Worm (Caenorhabditis elegans) whole organism, L4 larva: ENCODE data around the gene asps-1.

Experiments
- Y48G9A.11 ChIP-seq: fragments of 200-800 bp; sonication (Bioruptor generic); IDR thresholded peaks from 2 replicates; pipeline ENCODE4 v1.3.6; 2022; ENCODE audit warnings: missing genetic modification reagents, missing genetic modification characterization, missing compliant biosample characterization
- ama-1 ChIP-seq: fragments of 150-350 bp; optimal IDR thresholded peaks from 2 replicates; lab custom pipeline; 2014; ENCODE audit warnings: inconsistent platforms, mixed read lengths
- fkh-10 ChIP-seq: fragments of 150-350 bp; optimal IDR thresholded peaks from 2 replicates; lab custom pipeline; 2014; ENCODE audit warnings: missing biosample characterization, missing genetic modification reagents, missing genetic modification characterization
- hlh-30 ChIP-seq: sonication (generic microtip); optimal IDR thresholded peaks from 2 replicates; lab custom pipeline; 2017; ENCODE audit warnings: antibody characterized with exemption, mild to moderate bottlenecking, missing genetic modification characterization, missing compliant biosample characterization; ENCODE audit not compliant: insufficient read depth
- lin-1 ChIP-seq: fragments of 200-800 bp; sonication (Bioruptor generic); IDR thresholded peaks from 2 replicates; pipeline ENCODE4 v1.3.6; 2022; ENCODE audit warnings: missing genetic modification reagents, missing genetic modification characterization, missing compliant biosample characterization
- lir-3 ChIP-seq: sonication (generic microtip); optimal IDR thresholded peaks from 2 replicates; lab custom pipeline; 2016; ENCODE audit warnings: mild to moderate bottlenecking, missing genetic modification characterization, missing compliant biosample characterization
- lsy-2 ChIP-seq, 2 experiments: fragments of 150-350 bp in 1 of 2; sonication (generic microtip) in 1 of 2; optimal IDR thresholded peaks; 2 replicates each; lab custom pipeline; 2014 to 2017; ENCODE audit warnings: missing biosample characterization in 2 of 2, missing genetic modification characterization in 2 of 2
- madf-9 ChIP-seq: fragments of 200-800 bp; sonication (Bioruptor generic); conservative IDR thresholded peaks from 2 replicates; pipeline ENCODE4 v1.3.6; 2022; ENCODE audit warnings: missing genetic modification reagents, missing genetic modification characterization, missing compliant biosample characterization
- mep-1 ChIP-seq: fragments of 150-350 bp; sonication (generic microtip); optimal IDR thresholded peaks from 3 replicates; lab custom pipeline; 2014; ENCODE audit warnings: missing biosample characterization, missing genetic modification characterization
- nhr-102 ChIP-seq: sonication (generic microtip); optimal IDR thresholded peaks from 2 replicates; lab custom pipeline; 2016; ENCODE audit warnings: mild to moderate bottlenecking, missing genetic modification characterization, moderate library complexity, missing compliant biosample characterization
- nhr-237 ChIP-seq: sonication (generic microtip); optimal IDR thresholded peaks from 2 replicates; lab custom pipeline; 2017; ENCODE audit warnings: missing biosample characterization, missing genetic modification characterization
- nhr-25 ChIP-seq: sonication (generic microtip); optimal IDR thresholded peaks from 2 replicates; lab custom pipeline; 2017; ENCODE audit warnings: missing genetic modification characterization, mild to moderate bottlenecking, missing compliant biosample characterization, antibody characterized with exemption, moderate library complexity, borderline replicate concordance; ENCODE audit not compliant: insufficient read depth
- pqm-1 ChIP-seq: sonication (generic microtip); optimal IDR thresholded peaks from 2 replicates; lab custom pipeline; 2017; ENCODE audit warnings: missing biosample characterization, missing genetic modification characterization
- unc-130 ChIP-seq: sonication (generic microtip); optimal IDR thresholded peaks from 2 replicates; lab custom pipeline; 2016; ENCODE audit warnings: missing genetic modification reagents, missing genetic modification characterization, missing compliant biosample characterization

- no peak for TF ChIP-seq mep-1 (tag; lab: Kevin White, UChicago)
- no peak for TF ChIP-seq lir-3
- no peak for TF ChIP-seq fkh-10 (GFP tag; lab: Kevin White, UChicago)
- no peak for TF ChIP-seq lsy-2 (tag; optimal IDR thresholded peaks at IDR 0.05; lab: Kevin White, UChicago)
- TF ChIP-seq Y48G9A.11: no peak
- TF ChIP-seq ama-1 (lab: Kevin White, UChicago): no peak
- no peak for TF ChIP-seq hlh-30
- no peak for TF ChIP-seq nhr-237 (tag; lab: Kevin White, UChicago)
- TF ChIP-seq unc-130 (GFP tag; lab: Kevin White, UChicago): no peak
- no peak for TF ChIP-seq madf-9
- TF ChIP-seq pqm-1 (tag; lab: Kevin White, UChicago): no peak
- TF ChIP-seq nhr-102: no peak
- no peak for TF ChIP-seq lin-1
- TF ChIP-seq nhr-25 (tag; lab: Kevin White, UChicago): no peak
Measured at ce11 chrV:10317294-10317693, at the start of gene asps-1.
